Worm (Caenorhabditis elegans): ENCODE results near the gene clec-64.

clec-64 gene

DNA sequence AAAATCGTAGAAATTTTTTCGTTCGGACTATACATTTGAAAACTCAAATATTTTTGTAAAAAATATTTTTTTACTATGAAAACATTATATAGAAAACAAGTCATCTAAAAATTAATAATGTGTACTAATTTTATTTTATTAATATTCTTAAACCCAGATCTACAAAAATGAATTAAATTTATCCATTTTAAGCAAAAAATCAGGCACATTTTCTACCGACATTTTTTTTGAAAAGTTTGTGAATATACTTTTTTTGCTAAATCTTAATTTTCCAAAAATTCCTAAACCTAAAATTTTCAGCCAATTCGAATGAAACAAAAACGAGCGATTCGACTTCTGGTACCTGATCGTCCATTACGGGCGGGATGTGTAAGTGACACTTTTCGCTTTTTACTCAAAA is 41.8 kb downstream of the clec-64 start, which contains the start of gene arrd-10:
Gene arrd-10, plus strand, starts transcription at position 301 of the 400 bp plus-strand sequence.
- no peak for TF ChIP-seq vab-15 (tag; optimal IDR thresholded peaks at IDR 0.05)
- no peak for TF ChIP-seq ceh-88 (GFP tag; IDR thresholded peaks at IDR 0.05)
- no peak for TF ChIP-seq lin-13 (GFP tag; optimal IDR thresholded peaks at IDR 0.05)
- TF ChIP-seq nhr-90 (tag; optimal IDR thresholded peaks at IDR 0.05; ENCODE audit: poor library complexity) = no peak
- no peak for TF ChIP-seq lin-39 (tag; optimal IDR thresholded peaks at IDR 0.05)

DNA sequence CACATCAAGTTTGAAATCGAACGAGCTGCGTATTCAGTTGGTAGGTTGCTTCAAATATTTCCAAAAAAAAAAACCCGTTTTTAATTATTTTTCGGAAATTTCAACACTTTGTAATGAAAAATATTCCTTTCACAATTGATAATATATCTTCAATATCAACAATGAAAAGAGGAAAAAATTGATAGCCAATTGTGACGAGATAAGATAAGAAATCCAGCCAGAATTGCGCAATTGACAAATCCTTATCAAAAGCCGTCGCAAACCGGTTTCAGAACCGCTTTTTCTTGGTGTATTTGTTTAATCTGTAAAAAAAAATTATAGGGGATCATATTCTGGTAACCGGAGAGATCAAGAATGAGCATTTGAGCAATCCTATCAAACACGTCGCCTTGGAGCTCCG is 44.5 kb downstream of the clec-64 start:
- TF ChIP-seq nhr-28 (tag; optimal IDR thresholded peaks at IDR 0.05) (no peak), blmp-1 (tag; optimal IDR thresholded peaks at IDR 0.05) (peak; percentile 53), elt-3 (tag; optimal IDR thresholded peaks at IDR 0.05) (peak in 5 of 6 experiments; percentile 78 to 91 (median 89))

ce11 chrII:12944587-12945126 is 46.6 kb downstream of the clec-64 start:
- peak; percentile 42 for TF ChIP-seq nhr-76 (tag; optimal IDR thresholded peaks at IDR 0.05)
- TF ChIP-seq ets-5 (GFP tag; IDR thresholded peaks at IDR 0.05) = 0 out of 2 replicates have a peak, but pooled peaks have one; percentile 5
- peak; percentile 89 for TF ChIP-seq ceh-88 (GFP tag; IDR thresholded peaks at IDR 0.05)
- peak; percentile 55 to 95 for TF ChIP-seq ztf-11 (tag; optimal IDR thresholded peaks at IDR 0.05)
- TF ChIP-seq Y116A8C.19 (tag; optimal IDR thresholded peaks at IDR 0.05; ENCODE audit: borderline replicate concordance) = peak; percentile 34
- TF ChIP-seq snpc-4 (tag; optimal IDR thresholded peaks at IDR 0.05) = peak; percentile 100
- peak; percentile 77 for TF ChIP-seq mef-2 (tag; optimal IDR thresholded peaks at IDR 0.05)
- peak; percentile 95 for TF ChIP-seq irx-1 (tag; optimal IDR thresholded peaks at IDR 0.05)
- TF ChIP-seq unc-30 (tag; optimal IDR thresholded peaks at IDR 0.05) = no peak
- peak; percentile 97 for TF ChIP-seq sup-37 (GFP tag; optimal IDR thresholded peaks at IDR 0.05)
- peak; percentile 91 for TF ChIP-seq unc-86 (tag; optimal IDR thresholded peaks at IDR 0.05)
- TF ChIP-seq nhr-71 (tag; optimal IDR thresholded peaks at IDR 0.05) = peak; percentile 98
- peak; percentile 81 for TF ChIP-seq sox-4 (tag; optimal IDR thresholded peaks at IDR 0.05)
- peak; percentile 81 to 86 for TF ChIP-seq efl-1 (optimal IDR thresholded peaks at IDR 0.05)
- peak; percentile 67 to 98 for TF ChIP-seq efl-1 (GFP tag; optimal IDR thresholded peaks at IDR 0.05 in 1 of 2)
- peak; percentile 69 to 89 for TF ChIP-seq lin-35 (GFP tag; optimal IDR thresholded peaks at IDR 0.05)
- peak; percentile 94 for TF ChIP-seq tbx-2 (tag; optimal IDR thresholded peaks at IDR 0.05)
- TF ChIP-seq unc-130 (tag; optimal IDR thresholded peaks at IDR 0.05) = peak; percentile 88
- no peak for TF ChIP-seq nhr-12 (tag; optimal IDR thresholded peaks at IDR 0.05)
- TF ChIP-seq aha-1 (tag; optimal IDR thresholded peaks at IDR 0.05) = peak; percentile 25
- peak in 1 of 2 experiments; percentile 78 for TF ChIP-seq mdl-1 (tag; optimal IDR thresholded peaks at IDR 0.05)
- peak; percentile 99 for TF ChIP-seq nhr-47 (tag; optimal IDR thresholded peaks at IDR 0.05)
- peak; percentile 44 for TF ChIP-seq fkh-4 (tag; optimal IDR thresholded peaks at IDR 0.05; ENCODE audit: borderline replicate concordance)
- peak; percentile 80 for TF ChIP-seq mep-1 (tag; optimal IDR thresholded peaks at IDR 0.05)
- no peak for TF ChIP-seq unc-62 (GFP tag; optimal IDR thresholded peaks at IDR 0.05)
- TF ChIP-seq lin-15B (tag; optimal IDR thresholded peaks at IDR 0.05) = peak; percentile 35
- TF ChIP-seq dpl-1 (GFP tag; optimal IDR thresholded peaks at IDR 0.05) = peak; percentile 57 to 71 (median 69)
- TF ChIP-seq pax-3 (tag; optimal IDR thresholded peaks at IDR 0.05) = peak; percentile 93
- peak; percentile 43 for TF ChIP-seq blmp-1 (tag; optimal IDR thresholded peaks at IDR 0.05)
- peak; percentile 83 for TF ChIP-seq C34B4.2 (tag; optimal IDR thresholded peaks at IDR 0.05)
- peak; percentile 95 for TF ChIP-seq ceh-8 (GFP tag; optimal IDR thresholded peaks at IDR 0.05)
- peak; percentile 87 for TF ChIP-seq efl-3 (GFP tag; optimal IDR thresholded peaks at IDR 0.05)
- TF ChIP-seq zip-4 (GFP tag; optimal IDR thresholded peaks at IDR 0.05) = peak; percentile 92
- TF ChIP-seq nhr-85 (tag) = peak; percentile 97
- no peak for TF ChIP-seq alr-1 (tag; optimal IDR thresholded peaks at IDR 0.05; ENCODE audit: borderline replicate concordance)
- TF ChIP-seq nhr-77 (tag; optimal IDR thresholded peaks at IDR 0.05) = peak; percentile 92
- TF ChIP-seq lin-39 (tag; optimal IDR thresholded peaks at IDR 0.05) = peak; percentile 91
- peak; percentile 91 for TF ChIP-seq hpl-2 (GFP tag; optimal IDR thresholded peaks at IDR 0.05)
- peak; percentile 96 for TF ChIP-seq egl-13 (tag; optimal IDR thresholded peaks at IDR 0.05)
- TF ChIP-seq dsc-1 (tag; optimal IDR thresholded peaks at IDR 0.05) = peak; percentile 97
- peak; percentile 31 to 82 (median 52) for TF ChIP-seq elt-3 (tag; optimal IDR thresholded peaks at IDR 0.05)
- peak; percentile 89 for TF ChIP-seq C04F5.9 (tag; optimal IDR thresholded peaks at IDR 0.05)
- peak; percentile 86 for TF ChIP-seq lin-13 (GFP tag; optimal IDR thresholded peaks at IDR 0.05)
- TF ChIP-seq nhr-20 (tag; optimal IDR thresholded peaks at IDR 0.05) = peak; percentile 97

Data from whole organism, L1 larva.